Fruit fly (Drosophila melanogaster): ENCODE results near the gene CG14259.

Gene CG14259

dm6 chr3R:27129580-27130385 is 35.5 kb downstream of the CG14259 start (continued):
- TF ChIP-seq zfh1 (GFP tag; IDR thresholded peaks at IDR 0.05) (no peak; the same call in 2 of the 3 replicates), ato (GFP tag; IDR thresholded peaks at IDR 0.05; ENCODE audit: partially characterized antibody) (no peak), CG1792 (GFP tag; optimal IDR thresholded peaks at IDR 0.05) (no peak), tll (GFP tag; optimal IDR thresholded peaks at IDR 0.05) (no peak), CG12744 (GFP tag; optimal IDR thresholded peaks at IDR 0.05) (no peak), HLH4C (GFP tag; IDR thresholded peaks at IDR 0.05; ENCODE audit: partially characterized antibody) (no peak), CG11093 (GFP tag; IDR thresholded peaks at IDR 0.05) (no peak), gfzf (GFP tag; optimal IDR thresholded peaks at IDR 0.05) (no peak), rib (GFP tag; IDR thresholded peaks at IDR 0.05) (peak; percentile 14; the same call in 1 of the 2 replicates), amos (GFP tag; IDR thresholded peaks at IDR 0.05; ENCODE audit: partially characterized antibody) (no peak; the same call in 1 of the 2 replicates), gem (tag; optimal IDR thresholded peaks at IDR 0.05) (no peak), CG8281 (tag; optimal IDR thresholded peaks at IDR 0.05) (no peak), emc (GFP tag; optimal IDR thresholded peaks at IDR 0.05) (no peak), CG3847 (GFP tag; IDR thresholded peaks at IDR 0.05) (no peak), CG8478 (optimal IDR thresholded peaks at IDR 0.05) (no peak), CG30431 (GFP tag; optimal IDR thresholded peaks at IDR 0.05) (no peak), Dp (GFP tag; optimal IDR thresholded peaks at IDR 0.05) (no peak), ATbp (GFP tag; optimal IDR thresholded peaks at IDR 0.05) (no peak), CG31441 (GFP tag; IDR thresholded peaks at IDR 0.05) (no peak), Hmr (GFP tag; optimal IDR thresholded peaks at IDR 0.05) (no peak), Camta (GFP tag; optimal IDR thresholded peaks at IDR 0.05) (no peak), CoRest (tag; optimal IDR thresholded peaks at IDR 0.05) (no peak), CG10431 (GFP tag; optimal IDR thresholded peaks at IDR 0.05) (no peak), CG4424 (GFP tag; optimal IDR thresholded peaks at IDR 0.05) (peak; percentile 13), Side (GFP tag; optimal IDR thresholded peaks at IDR 0.05) (no peak), NFAT (GFP tag; IDR thresholded peaks at IDR 0.05) (no peak), sim (GFP tag; IDR thresholded peaks at IDR 0.05) (no peak), CG4617 (GFP tag; optimal IDR thresholded peaks at IDR 0.05; ENCODE audit: borderline replicate concordance) (no peak), Hr51 (GFP tag; optimal IDR thresholded peaks at IDR 0.05) (no peak), ERR (GFP tag; optimal IDR thresholded peaks at IDR 0.05) (no peak), dpn (GFP tag; optimal IDR thresholded peaks at IDR 0.05) (peak in 1 of 2 experiments; percentile 38), inv (GFP tag; IDR thresholded peaks at IDR 0.05; ENCODE audit: partially characterized antibody) (no peak), seq (GFP tag; IDR thresholded peaks at IDR 0.05) (no peak; the same call in 1 of the 2 replicates), btn (GFP tag; optimal IDR thresholded peaks at IDR 0.05) (no peak), CG4282 (GFP tag; optimal IDR thresholded peaks at IDR 0.05) (no peak), Dip3 (GFP tag; optimal IDR thresholded peaks at IDR 0.05) (peak; percentile 27), CG15601 (tag; optimal IDR thresholded peaks at IDR 0.05) (no peak), gce (GFP tag; IDR thresholded peaks at IDR 0.05) (no peak), Taf1 (GFP tag; IDR thresholded peaks at IDR 0.05) (no peak), CG13287 (GFP tag; IDR thresholded peaks at IDR 0.05; ENCODE audit: partially characterized antibody) (peak; percentile 17; the same call in 1 of the 2 replicates), Sry-β (GFP tag; optimal IDR thresholded peaks at IDR 0.05) (no peak), nmo (GFP tag; optimal IDR thresholded peaks at IDR 0.05) (no peak), oc (tag; optimal IDR thresholded peaks at IDR 0.05) (no peak), CG3995 (GFP tag; optimal IDR thresholded peaks at IDR 0.05) (no peak), Dek (tag; optimal IDR thresholded peaks at IDR 0.05) (no peak), gcm2 (GFP tag; optimal IDR thresholded peaks at IDR 0.05) (no peak), bcd (GFP tag; optimal IDR thresholded peaks at IDR 0.05) (no peak), Bdp1 (GFP tag; optimal IDR thresholded peaks at IDR 0.05) (no peak), B-H2 (GFP tag; optimal IDR thresholded peaks at IDR 0.05) (peak; percentile 35)
